Worm (Caenorhabditis elegans) whole organism, L4/young adult: Measurements from ENCODE around the gene mdt-10.

Experiments used
- W03F9.2 ChIP-seq: fragments of 150-350 bp; optimal IDR thresholded peaks from 2 replicates; lab custom pipeline; 2014; ENCODE audit warnings: missing biosample characterization, missing genetic modification characterization
- dao-5 ChIP-seq: sonication (generic microtip); optimal IDR thresholded peaks from 2 replicates; lab custom pipeline; 2016; ENCODE audit warnings: missing genotype, missing genetic modification characterization, moderate library complexity, missing compliant biosample characterization
- him-1 ChIP-seq: sonication (generic microtip); optimal IDR thresholded peaks from 2 replicates; lab custom pipeline; 2016; ENCODE audit warnings: missing genotype, missing genetic modification reagents, missing genetic modification characterization, missing compliant biosample characterization

The mdt-10 gene

DNA sequence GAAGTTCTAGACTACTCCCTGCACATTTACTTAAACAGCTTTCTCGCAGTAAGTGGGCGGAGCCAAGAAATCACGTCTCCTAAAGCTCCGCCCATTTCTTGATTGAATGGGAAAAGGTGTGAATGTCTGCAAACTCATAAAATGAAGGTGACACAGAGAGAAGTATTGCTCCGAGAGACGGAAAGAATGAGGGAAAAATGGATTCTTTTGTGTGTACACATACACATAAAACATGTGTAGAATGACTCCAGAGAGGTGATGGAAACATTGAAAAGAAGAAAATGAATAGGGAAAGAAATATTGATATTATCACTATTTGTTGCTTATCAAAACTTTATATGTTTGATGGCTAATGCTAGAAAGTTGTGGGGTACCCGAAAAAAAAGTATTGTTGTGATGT lies 3.4 kb downstream of the mdt-10 start:
- TF ChIP-seq him-1 (tag; lab: Kevin White, UChicago): no peak
- TF ChIP-seq W03F9.2 (tag; lab: Kevin White, UChicago): no peak
- TF ChIP-seq dao-5 (tag; lab: Kevin White, UChicago): no peak

DNA sequence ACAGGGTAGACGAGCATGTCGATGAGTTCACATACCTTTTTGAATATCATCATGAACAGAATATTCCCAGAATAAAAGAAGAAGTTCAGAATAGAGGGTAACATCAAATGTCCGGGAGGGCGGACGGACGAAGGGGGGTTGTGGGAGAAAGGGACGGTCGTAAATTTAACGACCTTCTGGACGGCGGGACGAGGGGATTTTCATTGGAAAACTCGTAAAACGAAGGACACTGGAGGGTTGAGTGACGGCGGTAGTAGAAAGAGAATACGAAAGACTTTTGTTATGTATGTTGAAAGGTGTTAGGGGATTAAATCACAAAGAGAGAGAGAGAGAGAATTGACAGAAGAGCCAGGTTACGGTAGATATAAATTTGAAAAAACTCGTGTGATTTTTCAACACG lies 4.3 kb downstream of the mdt-10 start:
- TF ChIP-seq dao-5 (tag; lab: Kevin White, UChicago) (no peak), him-1 (tag; lab: Kevin White, UChicago) (no peak), W03F9.2 (tag; lab: Kevin White, UChicago) (no peak)

DNA sequence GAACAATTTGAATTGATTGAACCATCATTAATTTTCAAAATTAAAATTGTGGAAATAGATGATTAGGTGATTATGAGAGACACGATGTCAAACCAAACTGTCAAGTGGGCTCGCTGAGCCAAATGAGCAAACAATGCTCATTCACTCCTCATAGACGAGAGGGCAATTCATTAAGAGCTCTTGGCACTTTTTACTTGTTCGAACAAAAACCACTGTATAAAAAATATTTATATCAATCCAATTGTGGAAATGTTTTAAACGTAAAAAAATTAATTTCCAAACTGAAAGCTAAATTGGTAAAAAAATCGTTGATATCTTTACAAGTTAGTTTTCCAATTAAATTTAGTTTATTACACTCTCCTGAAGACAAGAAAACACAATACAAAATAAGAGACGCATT lies 5.1 kb downstream of the mdt-10 start, which contains the start of gene acr-7:
acr-7 (minus strand) TSS at position 101 of the 400 bp plus-strand sequence.
- TF ChIP-seq dao-5 (tag; lab: Kevin White, UChicago) (no peak), W03F9.2 (tag; lab: Kevin White, UChicago) (no peak), him-1 (tag; lab: Kevin White, UChicago) (no peak)

DNA sequence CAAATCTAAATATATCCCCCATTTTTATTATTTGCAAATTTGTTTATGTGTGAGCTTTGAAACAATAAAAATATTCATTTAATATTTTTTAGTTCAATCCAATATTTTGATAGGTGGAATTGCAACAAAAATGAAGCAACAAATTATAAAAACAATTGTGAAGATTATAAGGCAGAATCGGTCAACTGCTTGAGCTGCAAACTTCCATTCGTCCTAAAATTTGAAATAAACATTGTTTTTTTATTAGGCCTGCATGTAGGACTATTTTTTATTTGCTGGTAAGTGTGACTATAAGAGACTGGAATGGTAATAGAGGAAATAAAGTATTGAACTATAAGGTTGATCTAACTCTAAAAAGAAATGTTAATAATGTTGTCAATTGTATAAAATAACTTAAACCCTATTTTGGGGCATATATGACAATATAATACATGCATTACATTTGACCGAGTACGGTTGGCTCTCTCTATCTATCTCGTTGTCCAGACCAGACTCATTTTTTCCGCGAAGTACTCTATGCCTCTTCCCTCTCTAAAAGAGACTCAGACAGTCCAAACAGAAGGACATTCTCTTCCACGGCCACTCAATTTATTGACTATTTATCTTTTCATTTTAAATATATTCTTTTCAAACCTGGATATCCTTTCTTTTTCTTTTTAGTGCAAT lies 9.1 kb downstream of the mdt-10 start, which contains the start of gene T09A5.4:
T09A5.4 (plus strand) TSS at position 616 of the 666 bp plus-strand sequence.
- TF ChIP-seq dao-5 (tag; lab: Kevin White, UChicago): no peak

DNA sequence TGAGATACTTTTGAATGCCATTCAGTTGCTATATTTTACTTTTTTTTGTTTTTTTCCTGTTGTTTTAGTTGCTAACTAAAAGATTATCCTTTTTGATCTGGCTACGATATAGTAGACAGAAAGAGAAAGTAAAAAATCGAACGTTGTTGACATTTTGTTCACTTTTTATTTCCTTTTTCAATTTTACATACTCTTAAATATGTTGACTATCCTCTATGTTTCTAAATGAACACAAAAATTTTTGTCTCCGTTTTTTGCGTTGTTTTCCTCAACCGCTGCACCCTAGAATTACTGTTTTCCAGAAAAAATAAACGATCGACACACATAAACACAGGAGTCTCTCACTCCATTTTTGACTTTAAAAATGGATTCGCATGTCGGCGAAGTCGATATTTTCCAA lies 12.8 kb downstream of the mdt-10 start, which contains the start of gene klp-3:
klp-3 (plus strand) TSS at position 301 of the 400 bp plus-strand sequence.
- no peak for TF ChIP-seq him-1 (tag; lab: Kevin White, UChicago)
- TF ChIP-seq dao-5 (tag; lab: Kevin White, UChicago): no peak
- no peak for TF ChIP-seq W03F9.2 (tag; lab: Kevin White, UChicago)

DNA sequence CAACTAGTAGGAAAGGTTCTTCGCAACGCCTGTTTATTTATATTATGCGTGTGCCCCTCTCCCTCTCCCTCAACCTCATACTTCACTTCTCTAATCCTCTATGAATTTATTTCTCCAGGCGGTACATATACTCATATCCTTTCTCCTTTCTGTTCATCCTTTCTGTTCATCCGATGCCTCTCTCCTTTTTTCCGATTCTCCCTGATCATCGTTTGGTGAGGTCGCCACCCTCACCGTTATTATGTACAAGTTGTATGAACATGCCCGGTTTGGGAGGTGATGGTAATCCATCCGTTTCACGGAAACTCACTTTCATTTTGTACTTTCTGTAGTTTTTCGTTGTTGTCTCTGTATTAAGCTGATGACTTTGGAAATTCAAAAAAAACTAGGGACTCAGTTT lies 15.1 kb downstream of the mdt-10 start:
- TF ChIP-seq dao-5 (tag; lab: Kevin White, UChicago) (no peak), W03F9.2 (tag; lab: Kevin White, UChicago) (no peak), him-1 (tag; lab: Kevin White, UChicago) (no peak)

DNA sequence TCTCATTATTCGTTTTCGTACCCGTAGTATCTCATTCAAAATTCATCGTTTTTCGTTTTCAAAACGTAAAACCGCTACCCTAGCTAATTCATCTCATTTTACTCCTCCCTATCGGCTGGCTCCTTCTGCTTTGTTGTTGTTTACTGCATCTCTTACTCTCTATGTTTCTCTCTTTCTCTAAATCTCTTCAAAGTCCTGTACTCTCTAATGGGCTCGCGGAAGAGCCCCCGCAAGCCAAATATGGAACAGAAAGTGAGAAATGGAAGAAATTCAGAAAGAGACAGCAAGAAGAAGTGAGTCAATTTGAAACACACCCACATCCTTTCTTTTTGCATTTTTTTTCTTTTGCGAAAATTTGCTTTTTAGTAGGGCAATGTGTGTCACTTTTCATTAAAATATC lies 16.2 kb downstream of the mdt-10 start:
- no peak for TF ChIP-seq W03F9.2 (tag; lab: Kevin White, UChicago)
- no peak for TF ChIP-seq dao-5 (tag; lab: Kevin White, UChicago)
- no peak for TF ChIP-seq him-1 (tag; lab: Kevin White, UChicago)

DNA sequence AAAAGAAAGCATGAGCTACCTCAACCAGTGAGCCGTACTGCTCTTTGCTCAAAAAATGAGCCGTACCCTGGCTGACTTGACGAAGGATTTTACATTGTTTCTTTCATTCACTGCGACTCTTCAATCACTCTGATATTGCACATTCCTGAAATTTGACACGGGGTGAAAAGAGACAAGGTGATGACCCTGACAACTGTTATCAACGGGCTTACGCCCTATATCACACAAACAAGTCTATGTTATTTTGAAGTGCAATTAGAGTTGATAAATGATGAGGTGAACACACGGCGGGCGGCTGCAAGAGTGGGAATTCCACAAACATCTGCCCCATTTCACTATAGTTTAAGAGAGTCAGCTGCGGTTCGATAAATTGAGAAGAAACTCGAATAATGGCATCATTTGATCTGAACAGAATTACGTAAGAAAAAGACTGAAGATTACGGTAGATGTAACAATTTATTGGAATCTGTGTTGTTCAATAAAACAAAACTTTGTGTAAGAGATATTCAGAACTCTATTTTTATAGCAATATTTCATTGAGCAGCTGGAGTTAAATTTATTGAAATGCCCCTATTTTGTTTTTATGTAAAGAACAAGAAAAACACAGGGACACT lies 18.1 kb downstream of the mdt-10 start:
- TF ChIP-seq him-1 (tag; lab: Kevin White, UChicago) (no peak), W03F9.2 (tag; lab: Kevin White, UChicago) (no peak), dao-5 (tag; lab: Kevin White, UChicago) (no peak)

DNA sequence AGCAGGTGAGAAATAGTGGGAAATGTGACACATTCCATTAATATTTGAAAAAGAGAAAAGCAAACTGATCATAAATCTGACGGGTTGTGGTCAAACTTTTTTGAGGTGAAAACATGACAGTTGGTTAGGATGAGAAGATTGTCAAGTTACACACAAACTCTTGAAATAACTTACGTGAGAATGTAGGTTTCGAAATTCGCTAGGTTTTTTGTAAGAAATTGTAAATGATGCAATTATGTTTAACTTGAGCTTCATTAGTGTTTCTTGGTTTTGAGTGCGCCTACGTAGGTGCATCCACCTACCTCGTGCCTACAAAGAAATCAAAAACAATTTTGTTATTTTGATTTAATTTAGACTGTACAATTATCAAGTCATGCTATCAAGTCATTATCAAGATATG lies 19.5 kb downstream of the mdt-10 start, which contains the start of gene cex-2:
cex-2 (minus strand) TSS at position 101 of the 400 bp plus-strand sequence.
- TF ChIP-seq W03F9.2 (tag; lab: Kevin White, UChicago) (no peak), him-1 (tag; lab: Kevin White, UChicago) (no peak), dao-5 (tag; lab: Kevin White, UChicago) (no peak)

DNA sequence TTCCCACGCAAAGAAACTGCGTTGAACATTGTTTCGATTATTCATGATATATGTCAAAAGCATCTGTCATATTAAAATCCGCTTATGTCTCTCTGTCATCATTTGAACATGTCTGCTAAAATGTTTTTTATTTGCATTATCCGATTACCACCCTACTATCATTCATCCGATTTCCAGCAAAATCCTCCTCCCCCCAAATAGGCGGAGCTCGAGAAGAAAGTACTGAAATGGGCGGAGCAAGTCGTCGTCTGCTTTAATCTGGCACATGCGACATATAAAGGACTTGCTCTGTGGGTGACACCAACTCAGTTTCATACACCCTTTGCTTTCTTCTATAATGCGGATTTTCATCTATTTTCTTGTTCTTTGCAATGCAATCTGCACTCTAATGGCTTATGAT lies 22.8 kb downstream of the mdt-10 start, which contains the start of gene T09A5.14:
T09A5.14 (plus strand) TSS at position 301 of the 400 bp plus-strand sequence.
- TF ChIP-seq dao-5 (tag; lab: Kevin White, UChicago): no peak
- no peak for TF ChIP-seq him-1 (tag; lab: Kevin White, UChicago)
- no peak for TF ChIP-seq W03F9.2 (tag; lab: Kevin White, UChicago)

DNA sequence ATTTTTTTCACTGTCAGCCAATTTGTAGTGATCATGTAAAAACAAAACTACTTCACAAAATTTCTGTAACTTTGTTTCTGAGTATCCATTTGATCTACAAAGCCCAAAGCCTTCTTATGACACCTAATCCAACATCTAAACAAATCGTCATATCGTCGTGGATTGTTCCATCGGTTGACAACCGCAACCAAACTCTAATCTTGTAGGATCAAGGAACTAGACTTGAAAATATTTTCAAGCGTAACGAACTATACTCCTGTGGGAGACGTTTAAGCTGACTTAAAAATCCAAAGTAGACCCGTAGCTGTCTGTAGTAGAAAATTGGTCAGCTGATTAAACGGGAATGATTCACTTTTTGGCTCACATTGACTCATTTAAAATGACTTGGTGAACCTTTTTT lies 25.2 kb downstream of the mdt-10 start:
- no peak for TF ChIP-seq him-1 (tag; lab: Kevin White, UChicago)

DNA sequence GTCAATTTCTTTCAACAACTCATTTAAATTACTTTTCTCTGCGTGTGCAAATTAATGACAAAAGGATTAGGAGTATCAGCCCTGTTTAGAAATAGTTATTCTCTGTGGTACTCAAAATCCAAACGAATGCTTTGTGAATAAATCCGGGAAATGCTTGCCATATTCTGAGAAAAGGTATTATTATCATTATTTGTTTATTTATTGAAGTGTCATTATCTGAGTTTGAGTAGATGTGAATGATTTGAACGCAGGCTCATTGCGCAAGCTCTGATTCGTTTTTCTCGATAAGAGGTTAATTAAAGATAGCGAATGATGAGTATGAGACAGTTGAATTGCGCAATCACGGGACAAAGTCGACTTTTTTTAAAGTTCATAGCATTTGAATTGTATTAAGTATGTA lies 27.0 kb downstream of the mdt-10 start:
- no peak for TF ChIP-seq him-1 (tag; lab: Kevin White, UChicago)
- no peak for TF ChIP-seq W03F9.2 (tag; lab: Kevin White, UChicago)
- no peak for TF ChIP-seq dao-5 (tag; lab: Kevin White, UChicago)

DNA sequence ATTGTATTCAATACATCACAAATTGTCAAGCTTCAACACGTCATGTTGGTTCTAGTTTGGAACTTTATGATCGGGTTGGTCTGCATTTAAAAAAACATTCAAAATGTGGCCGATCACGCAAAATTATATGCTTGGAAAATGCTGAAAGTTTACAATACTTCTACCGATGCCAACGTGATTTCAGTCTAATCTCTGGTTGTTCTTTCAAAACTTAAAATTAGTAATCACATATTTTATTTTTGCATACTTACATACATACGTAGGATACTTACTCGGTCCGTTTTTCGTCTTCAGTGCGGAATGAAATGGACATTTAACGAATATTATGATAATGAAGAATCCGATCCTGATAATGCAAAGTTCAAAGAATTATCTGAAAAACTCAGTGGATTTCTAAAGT lies 29.7 kb downstream of the mdt-10 start, which contains the start of gene srw-62:
srw-62 (plus strand) TSS at position 301 of the 400 bp plus-strand sequence.
- TF ChIP-seq him-1 (tag; lab: Kevin White, UChicago) (no peak), W03F9.2 (tag; lab: Kevin White, UChicago) (no peak), dao-5 (tag; lab: Kevin White, UChicago) (no peak)

DNA sequence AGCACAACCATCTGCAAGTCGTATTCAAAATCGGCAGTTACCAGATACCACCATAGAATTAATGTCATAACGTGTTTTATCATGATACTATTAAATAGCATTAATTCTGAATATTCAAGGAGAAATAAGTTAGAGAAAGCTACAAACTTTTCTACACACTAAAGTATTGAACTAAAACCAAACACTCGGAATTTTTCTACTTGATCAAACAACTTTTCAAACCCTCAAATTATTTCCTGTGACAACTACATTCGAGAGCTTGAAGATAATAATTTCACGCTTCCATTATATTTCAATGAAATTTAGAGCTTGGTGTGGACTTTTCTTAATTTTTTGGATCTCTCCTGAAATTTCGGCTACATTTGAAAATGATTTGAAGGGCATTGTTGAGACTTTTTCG lies 32.4 kb downstream of the mdt-10 start, which contains the start of gene irld-47:
irld-47 (minus strand) TSS at position 101 of the 400 bp plus-strand sequence.
- TF ChIP-seq dao-5 (tag; lab: Kevin White, UChicago) (no peak), him-1 (tag; lab: Kevin White, UChicago) (no peak), W03F9.2 (tag; lab: Kevin White, UChicago) (no peak)
